Fruit fly (Drosophila melanogaster): ENCODE measurements around the gene Ccm3.

Gene Ccm3

DNA sequence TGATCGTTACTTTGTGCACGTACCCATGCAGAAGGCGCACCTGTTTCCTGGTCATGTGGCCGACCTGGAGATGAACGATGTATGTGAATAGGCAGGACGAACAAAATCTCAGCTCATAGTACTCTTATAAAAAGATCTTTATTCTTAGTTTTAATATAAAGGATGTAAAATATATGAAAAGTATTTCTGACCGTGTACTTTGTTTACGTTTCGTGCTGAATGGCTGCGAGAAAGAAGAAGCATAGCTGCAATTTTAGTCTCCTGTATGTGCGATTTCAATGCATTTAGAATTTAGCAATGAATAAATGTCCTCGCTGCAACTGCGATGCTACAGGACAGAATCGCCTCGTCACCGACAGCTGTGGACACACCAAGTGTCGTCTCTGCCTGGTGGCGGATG, 23.9 kb upstream of the Ccm3 start, which contains the start of the genes CG42726 and CG42727 (continued):
- peak; percentile 16; the same call in 1 of the 2 replicates for TF ChIP-seq CG32532 (GFP tag; IDR thresholded peaks at IDR 0.05)
- 0 out of 2 replicates have a peak, but pooled peaks have one; percentile 42 for TF ChIP-seq sob (GFP tag; IDR thresholded peaks at IDR 0.05)
- TF ChIP-seq Rx (GFP tag; IDR thresholded peaks at IDR 0.05), result 0 out of 2 replicates have a peak, but pooled peaks have one; percentile 24
- no peak for TF ChIP-seq Atf6 (GFP tag; IDR thresholded peaks at IDR 0.05)
- peak; percentile 37; the same call in 1 of the 2 replicates for TF ChIP-seq Xrp1 (GFP tag; IDR thresholded peaks at IDR 0.05)
- TF ChIP-seq CG12391 (tag; optimal IDR thresholded peaks at IDR 0.05), result peak; percentile 35
- TF ChIP-seq CG12769 (tag; optimal IDR thresholded peaks at IDR 0.05), result no peak
- peak in 1 of 2 experiments; percentile 62 for TF ChIP-seq crp (GFP tag; optimal IDR thresholded peaks at IDR 0.05)
- peak; percentile 36 for TF ChIP-seq kni (GFP tag; optimal IDR thresholded peaks at IDR 0.05)
- TF ChIP-seq ara (GFP tag; IDR thresholded peaks at IDR 0.05), result no peak
- peak; percentile 45 for TF ChIP-seq CG1603 (tag; optimal IDR thresholded peaks at IDR 0.05)
- peak; percentile 8 for TF ChIP-seq CG1233 (GFP tag; optimal IDR thresholded peaks at IDR 0.05)
- TF ChIP-seq dmrt11E (tag; optimal IDR thresholded peaks at IDR 0.05), result peak; percentile 9
- TF ChIP-seq CG4730 (GFP tag; IDR thresholded peaks at IDR 0.05), result 0 out of 2 replicates have a peak, but pooled peaks have one; percentile 19
- TF ChIP-seq Sry-β (GFP tag; optimal IDR thresholded peaks at IDR 0.05), result no peak
- peak; percentile 26 for TF ChIP-seq Oli (tag; optimal IDR thresholded peaks at IDR 0.05)
- TF ChIP-seq CG8290 (GFP tag; optimal IDR thresholded peaks at IDR 0.05), result no peak
- TF ChIP-seq CG8290 (tag; optimal IDR thresholded peaks at IDR 0.05), result no peak
- TF ChIP-seq CG11085 (GFP tag; IDR thresholded peaks at IDR 0.05), result no peak
- TF ChIP-seq MTF-1 (GFP tag; optimal IDR thresholded peaks at IDR 0.05; ENCODE audit: borderline replicate concordance), result no peak
- TF ChIP-seq CG12155 (GFP tag; optimal IDR thresholded peaks at IDR 0.05), result peak; percentile 20
- TF ChIP-seq CG4404 (GFP tag; IDR thresholded peaks at IDR 0.05), result no peak
- TF ChIP-seq HmgZ (tag; optimal IDR thresholded peaks at IDR 0.05), result peak; percentile 23
- no peak for TF ChIP-seq pan (optimal IDR thresholded peaks at IDR 0.05)
- peak in 1 of 2 experiments; percentile 48 for TF ChIP-seq pan (GFP tag; optimal IDR thresholded peaks at IDR 0.05 in 1 of 2, IDR thresholded peaks at IDR 0.05 in 1 of 2)
- TF ChIP-seq z (GFP tag; IDR thresholded peaks at IDR 0.05), result no peak
- TF ChIP-seq Tbp (GFP tag; optimal IDR thresholded peaks at IDR 0.05), result no peak
- TF ChIP-seq Taf1 (GFP tag; IDR thresholded peaks at IDR 0.05), result no peak
- TF ChIP-seq CG4707 (GFP tag; optimal IDR thresholded peaks at IDR 0.05), result no peak
- no peak for TF ChIP-seq CG11504 (tag; optimal IDR thresholded peaks at IDR 0.05)
- peak; percentile 50 for TF ChIP-seq Fer1 (GFP tag; optimal IDR thresholded peaks at IDR 0.05)
- peak; percentile 26 for TF ChIP-seq CG14710 (tag; optimal IDR thresholded peaks at IDR 0.05)
- TF ChIP-seq CG5953 (GFP tag; IDR thresholded peaks at IDR 0.05), result no peak
- TF ChIP-seq ttk (GFP tag; IDR thresholded peaks at IDR 0.05), result no peak
- no peak for TF ChIP-seq Blimp-1 (GFP tag; optimal IDR thresholded peaks at IDR 0.05)
- no peak for TF ChIP-seq CG11723 (GFP tag; optimal IDR thresholded peaks at IDR 0.05)
- no peak for TF ChIP-seq CG14050 (GFP tag; IDR thresholded peaks at IDR 0.05)
- TF ChIP-seq lmd (GFP tag; IDR thresholded peaks at IDR 0.05), result peak; percentile 40
- TF ChIP-seq slbo (GFP tag; IDR thresholded peaks at IDR 0.05), result peak; percentile 58; the same call in 1 of the 2 replicates
- peak; percentile 25 for TF ChIP-seq Chrac-16 (GFP tag; optimal IDR thresholded peaks at IDR 0.05)
- no peak for TF ChIP-seq H15 (GFP tag; IDR thresholded peaks at IDR 0.05)
- TF ChIP-seq CG3847 (GFP tag; IDR thresholded peaks at IDR 0.05), result peak; percentile 18; the same call in 1 of the 2 replicates
- peak; percentile 30 for TF ChIP-seq sisA (GFP tag; IDR thresholded peaks at IDR 0.05)
- no peak for TF ChIP-seq jigr1 (GFP tag; IDR thresholded peaks at IDR 0.05)
- no peak for TF ChIP-seq CG6654 (GFP tag; optimal IDR thresholded peaks at IDR 0.05)
- TF ChIP-seq mam (GFP tag; optimal IDR thresholded peaks at IDR 0.05), result peak; percentile 33
- no peak for TF ChIP-seq CG18011 (GFP tag; optimal IDR thresholded peaks at IDR 0.05)
- TF ChIP-seq PHDP (tag; optimal IDR thresholded peaks at IDR 0.05), result peak; percentile 48
- TF ChIP-seq insv (GFP tag; optimal IDR thresholded peaks at IDR 0.05), result no peak
- TF ChIP-seq CG34422 (GFP tag; IDR thresholded peaks at IDR 0.05), result 0 out of 3 replicates have a peak, but pooled peaks have one; percentile 39
- 0 out of 3 replicates have a peak, but pooled peaks have one; percentile 12 for TF ChIP-seq Mrtf (GFP tag; IDR thresholded peaks at IDR 0.05)
